Worm (Caenorhabditis elegans) whole organism, L4 larva: ENCODE measurements around the gene pas-6.

Experiments used
- F10B5.3 ChIP-seq: sonication (generic microtip); optimal IDR thresholded peaks from 2 replicates; lab custom pipeline; 2016; ENCODE audit warnings: mild to moderate bottlenecking, missing genetic modification characterization, missing compliant biosample characterization
- F37D6.2 ChIP-seq: sonication (generic microtip); optimal IDR thresholded peaks from 2 replicates; lab custom pipeline; 2016; ENCODE audit warnings: mild to moderate bottlenecking, missing genetic modification characterization, missing compliant biosample characterization
- F44E2.7 ChIP-seq: fragments of 200-800 bp; sonication (Bioruptor generic); IDR thresholded peaks from 2 replicates; pipeline ENCODE4 v2.1.2; 2022; ENCODE audit warnings: missing genetic modification characterization, missing compliant biosample characterization
- F49E8.2 ChIP-seq: sonication (generic microtip); optimal IDR thresholded peaks from 2 replicates; lab custom pipeline; 2016; ENCODE audit warnings: missing compliant biosample characterization, mild to moderate bottlenecking, missing genetic modification characterization, borderline replicate concordance
- T20F7.1 ChIP-seq: fragments of 200-800 bp; sonication (Bioruptor generic); optimal IDR thresholded peaks from 2 replicates; lab custom pipeline; 2018; ENCODE audit warnings: mild to moderate bottlenecking, missing genetic modification characterization, missing compliant biosample characterization
- Y105C5A.15 ChIP-seq: fragments of 200-800 bp; sonication (Bioruptor generic); IDR thresholded peaks from 2 replicates; pipeline ENCODE4 v1.3.6; 2022; ENCODE audit warnings: missing genetic modification characterization, missing compliant biosample characterization
- Y48G9A.11 ChIP-seq: fragments of 200-800 bp; sonication (Bioruptor generic); IDR thresholded peaks from 2 replicates; pipeline ENCODE4 v1.3.6; 2022; ENCODE audit warnings: missing genetic modification reagents, missing genetic modification characterization, missing compliant biosample characterization
- Y75B8A.6 ChIP-seq: fragments of 200-800 bp; sonication (Bioruptor generic); IDR thresholded peaks from 2 replicates; pipeline ENCODE4 v1.3.6; 2022; ENCODE audit warnings: missing genetic modification reagents, missing genetic modification characterization, missing compliant biosample characterization
- ZK337.2 ChIP-seq: fragments of 200-800 bp; sonication (Bioruptor generic); IDR thresholded peaks from 2 replicates; pipeline ENCODE4 v1.3.6; 2022; ENCODE audit warnings: missing genetic modification reagents, missing genetic modification characterization, missing compliant biosample characterization
- aha-1 ChIP-seq: fragments of 150-350 bp; peaks from one replicate; lab custom pipeline; 2014; ENCODE audit warnings: missing biosample characterization, missing genetic modification characterization
- ceh-28 ChIP-seq: fragments of 150-350 bp; optimal IDR thresholded peaks from 2 replicates; lab custom pipeline; 2014; ENCODE audit warnings: missing biosample characterization, missing genetic modification reagents, missing genetic modification characterization
- ceh-62 ChIP-seq: sonication (generic microtip); optimal IDR thresholded peaks from 2 replicates; lab custom pipeline; 2017; ENCODE audit warnings: missing biosample characterization, missing genetic modification characterization
- cey-2 ChIP-seq: sonication (generic microtip); optimal IDR thresholded peaks from 3 replicates; lab custom pipeline; 2017; ENCODE audit warnings: missing genetic modification characterization, mild to moderate bottlenecking, missing compliant biosample characterization, antibody characterized with exemption, borderline replicate concordance; ENCODE audit not compliant: insufficient read depth
- daf-8 ChIP-seq: fragments of 200-800 bp; sonication (Bioruptor generic); IDR thresholded peaks from 2 replicates; pipeline ENCODE4 v1.3.6; 2022; ENCODE audit warnings: missing genetic modification characterization, missing compliant biosample characterization
- dmd-6 ChIP-seq: fragments of 200-800 bp; sonication (Bioruptor generic); IDR thresholded peaks from 2 replicates; pipeline ENCODE4 v1.3.6; 2022; ENCODE audit warnings: missing genetic modification reagents, missing genetic modification characterization, missing compliant biosample characterization
- dpl-1 ChIP-seq: fragments of 150-350 bp; optimal IDR thresholded peaks from 2 replicates; lab custom pipeline; 2014; ENCODE audit warnings: missing biosample characterization, missing genetic modification reagents, missing genetic modification characterization
- dve-1 ChIP-seq: sonication (generic microtip); optimal IDR thresholded peaks from 2 replicates; lab custom pipeline; 2017; ENCODE audit warnings: antibody characterized with exemption, mild to moderate bottlenecking, missing genetic modification characterization, missing compliant biosample characterization; ENCODE audit not compliant: insufficient read depth
- fos-1 ChIP-seq: fragments of 150-350 bp; optimal IDR thresholded peaks from 2 replicates; lab custom pipeline; 2014; ENCODE audit warnings: missing biosample characterization, missing genetic modification characterization
- gei-8 ChIP-seq: fragments of 200-800 bp; sonication (Bioruptor generic); optimal IDR thresholded peaks from 2 replicates; lab custom pipeline; 2018; ENCODE audit warnings: mild to moderate bottlenecking, missing genetic modification characterization, missing compliant biosample characterization
- hif-1 ChIP-seq, 2 experiments: sonication (generic microtip); optimal IDR thresholded peaks; 2 replicates each; lab custom pipeline; 2016 to 2017; ENCODE audit warnings: missing compliant biosample characterization in 2 of 2, missing genetic modification characterization in 2 of 2, missing genetic modification reagents in 2 of 2, missing genotype in 2 of 2, mild to moderate bottlenecking in 1 of 2
- hmg-1.1 ChIP-seq: fragments of 200-800 bp; sonication (Bioruptor generic); IDR thresholded peaks from 2 replicates; pipeline ENCODE4 v1.3.6; 2022; ENCODE audit warnings: missing genetic modification reagents, missing genetic modification characterization, missing compliant biosample characterization
- jun-1 ChIP-seq: fragments of 150-350 bp; optimal IDR thresholded peaks from 2 replicates; lab custom pipeline; 2014; ENCODE audit warnings: missing biosample characterization, missing genetic modification reagents, missing genetic modification characterization
- lin-13 ChIP-seq: fragments of 150-350 bp; optimal IDR thresholded peaks from 2 replicates; lab custom pipeline; 2014; ENCODE audit warnings: missing biosample characterization, missing genetic modification reagents, missing genetic modification characterization
- lin-15B ChIP-seq: fragments of 150-350 bp; sonication (generic microtip); optimal IDR thresholded peaks from 3 replicates; lab custom pipeline; 2014; ENCODE audit warnings: missing biosample characterization, missing genetic modification characterization
- lin-38 ChIP-seq: fragments of 200-800 bp; sonication (Bioruptor generic); IDR thresholded peaks from 2 replicates; pipeline ENCODE4 v1.3.6; 2022; ENCODE audit warnings: missing genetic modification reagents, missing genetic modification characterization, missing compliant biosample characterization
- lin-39 ChIP-seq: fragments of 150-350 bp; optimal IDR thresholded peaks from 2 replicates; lab custom pipeline; 2014; ENCODE audit warnings: missing biosample characterization, missing genetic modification reagents, missing genetic modification characterization
- lir-3 ChIP-seq: sonication (generic microtip); optimal IDR thresholded peaks from 2 replicates; lab custom pipeline; 2016; ENCODE audit warnings: mild to moderate bottlenecking, missing genetic modification characterization, missing compliant biosample characterization
- lsy-2 ChIP-seq, 2 experiments: fragments of 150-350 bp in 1 of 2; sonication (generic microtip) in 1 of 2; optimal IDR thresholded peaks; 2 replicates each; lab custom pipeline; 2014 to 2017; ENCODE audit warnings: missing biosample characterization in 2 of 2, missing genetic modification characterization in 2 of 2
- mdt-29 ChIP-seq: fragments of 200-800 bp; sonication (Bioruptor generic); IDR thresholded peaks from 2 replicates; pipeline ENCODE4 v1.3.6; 2022; ENCODE audit warnings: missing genetic modification reagents, missing genetic modification characterization, missing compliant biosample characterization
- mep-1 ChIP-seq: fragments of 150-350 bp; sonication (generic microtip); optimal IDR thresholded peaks from 3 replicates; lab custom pipeline; 2014; ENCODE audit warnings: missing biosample characterization, missing genetic modification characterization
- mes-2 ChIP-seq: sonication (generic microtip); optimal IDR thresholded peaks from 2 replicates; lab custom pipeline; 2016; ENCODE audit warnings: missing genotype, mild to moderate bottlenecking, missing genetic modification characterization, missing compliant biosample characterization; ENCODE audit not compliant: poor library complexity, severe bottlenecking
- mxl-2 ChIP-seq: fragments of 200-800 bp; sonication (Bioruptor generic); conservative IDR thresholded peaks from 2 replicates; pipeline ENCODE4 v1.3.6; 2022; ENCODE audit warnings: missing genetic modification reagents, missing genetic modification characterization, missing compliant biosample characterization
- nhr-10 ChIP-seq: fragments of 150-350 bp; optimal IDR thresholded peaks from 2 replicates; lab custom pipeline; 2014; ENCODE audit warnings: missing biosample characterization, missing genetic modification characterization
- nhr-102 ChIP-seq: sonication (generic microtip); optimal IDR thresholded peaks from 2 replicates; lab custom pipeline; 2016; ENCODE audit warnings: mild to moderate bottlenecking, missing genetic modification characterization, moderate library complexity, missing compliant biosample characterization
- nhr-111 ChIP-seq: fragments of 200-800 bp; sonication (Bioruptor generic); optimal IDR thresholded peaks from 2 replicates; lab custom pipeline; 2018; ENCODE audit warnings: mild to moderate bottlenecking, missing genetic modification characterization, missing compliant biosample characterization
- nhr-41 ChIP-seq: fragments of 200-800 bp; sonication (Bioruptor generic); IDR thresholded peaks from 2 replicates; pipeline ENCODE4 v1.3.6; 2022; ENCODE audit warnings: missing genetic modification reagents, missing genetic modification characterization, missing compliant biosample characterization
- nhr-42 ChIP-seq: fragments of 200-800 bp; sonication (Bioruptor generic); IDR thresholded peaks from 2 replicates; pipeline ENCODE4 v1.3.6; 2022; ENCODE audit warnings: missing genetic modification characterization, missing compliant biosample characterization
- nhr-76 ChIP-seq: fragments of 150-350 bp; optimal IDR thresholded peaks from 2 replicates; lab custom pipeline; 2014; ENCODE audit warnings: missing biosample characterization, missing genetic modification characterization
- nhr-77 ChIP-seq: fragments of 150-350 bp; optimal IDR thresholded peaks from 2 replicates; lab custom pipeline; 2014; ENCODE audit warnings: missing biosample characterization, missing genetic modification characterization
- pha-4 ChIP-seq, 2 experiments: fragments of 150-350 bp in 1 of 2; fragments of 200-800 bp in 1 of 2; sonication (Bioruptor generic) in 1 of 2; IDR thresholded peaks in 1 of 2; optimal IDR thresholded peaks in 1 of 2; 2 replicates each; pipeline versions ENCODE4 v1.3.6 to Lab custom; 2014 to 2022; ENCODE audit warnings: missing genetic modification characterization in 2 of 2, missing genetic modification reagents in 2 of 2, missing biosample characterization in 1 of 2, missing compliant biosample characterization in 1 of 2
- pqm-1 ChIP-seq: sonication (generic microtip); optimal IDR thresholded peaks from 2 replicates; lab custom pipeline; 2017; ENCODE audit warnings: missing biosample characterization, missing genetic modification characterization
- sdz-12 ChIP-seq: fragments of 200-800 bp; sonication (Bioruptor generic); optimal IDR thresholded peaks from 2 replicates; lab custom pipeline; 2018; ENCODE audit warnings: mild to moderate bottlenecking, missing genetic modification characterization, missing compliant biosample characterization
- set-16 ChIP-seq: fragments of 200-800 bp; sonication (Bioruptor generic); IDR thresholded peaks from 2 replicates; pipeline ENCODE4 v1.3.6; 2022; ENCODE audit warnings: missing genetic modification reagents, missing genetic modification characterization, missing compliant biosample characterization
- skn-1 ChIP-seq: fragments of 150-350 bp; optimal IDR thresholded peaks from 2 replicates; lab custom pipeline; 2014; ENCODE audit warnings: missing biosample characterization, missing genetic modification characterization
- tag-97 ChIP-seq: fragments of 200-800 bp; sonication (Bioruptor generic); IDR thresholded peaks from 2 replicates; pipeline ENCODE4 v1.3.6; 2022; ENCODE audit warnings: missing genetic modification characterization, missing compliant biosample characterization
- unc-39 ChIP-seq: sonication (generic microtip); optimal IDR thresholded peaks from 2 replicates; lab custom pipeline; 2017; ENCODE audit warnings: missing biosample characterization, missing genetic modification characterization
- unc-62 ChIP-seq, 3 experiments: fragments of 150-350 bp in 1 of 3; sonication (generic microtip); optimal IDR thresholded peaks in 2 of 3; peaks in 1 of 3; 1 replicate in 1 of 3; 2 replicates in 2 of 3; lab custom pipeline; 2014 to 2017; ENCODE audit warnings: missing biosample characterization in 3 of 3, missing genetic modification characterization in 3 of 3, missing genetic modification reagents in 3 of 3, missing genotype in 1 of 3
- zfp-2 ChIP-seq: sonication (generic microtip); optimal IDR thresholded peaks from 2 replicates; lab custom pipeline; 2016; ENCODE audit warnings: mild to moderate bottlenecking, missing genetic modification characterization, missing compliant biosample characterization
- zfp-3 ChIP-seq: fragments of 200-800 bp; sonication (Bioruptor generic); conservative IDR thresholded peaks from 2 replicates; pipeline ENCODE4 v1.3.6; 2022; ENCODE audit warnings: missing genetic modification reagents, missing genetic modification characterization, missing compliant biosample characterization
- zip-11 ChIP-seq: fragments of 200-800 bp; sonication (Bioruptor generic); IDR thresholded peaks from 2 replicates; pipeline ENCODE4 v1.3.6; 2022; ENCODE audit warnings: missing genetic modification characterization, missing compliant biosample characterization
- ztf-11 ChIP-seq: fragments of 150-350 bp; optimal IDR thresholded peaks from 2 replicates; lab custom pipeline; 2014; ENCODE audit warnings: missing biosample characterization, missing genetic modification characterization

Gene pas-6

ce11 chrV:5584293-5584776 is at the start of gene pas-6:
pas-6 (minus strand) TSS chrV:5584343.
- TF ChIP-seq ceh-62 (tag; lab: Kevin White, UChicago), result no peak
- no peak for TF ChIP-seq nhr-42 (GFP tag; lab: Robert Waterston, UW)
- TF ChIP-seq Y105C5A.15 (GFP tag; lab: Robert Waterston, UW), result no peak
- TF ChIP-seq lin-15B (tag; lab: Kevin White, UChicago), result no peak
- TF ChIP-seq T20F7.1 (GFP tag; lab: Kevin White, UChicago), result peak; percentile 11
- TF ChIP-seq nhr-76 (tag; lab: Kevin White, UChicago), result no peak
- TF ChIP-seq lir-3, result no peak
- TF ChIP-seq nhr-41 (GFP tag; lab: Robert Waterston, UW), result no peak
- peak; percentile 4 for TF ChIP-seq mep-1 (tag; lab: Kevin White, UChicago)
- no peak for TF ChIP-seq dve-1
- TF ChIP-seq dmd-6 (GFP tag; lab: Robert Waterston, UW), result no peak
- TF ChIP-seq nhr-111 (GFP tag; lab: Kevin White, UChicago), result no peak
- TF ChIP-seq pha-4 (GFP tag; IDR thresholded peaks at IDR 0.05; lab: Robert Waterston, UW), result no peak
- no peak for TF ChIP-seq pha-4 (tag; optimal IDR thresholded peaks at IDR 0.05; lab: Kevin White, UChicago)
- TF ChIP-seq mxl-2, result no peak
- no peak for TF ChIP-seq zfp-2 (tag; lab: Kevin White, UChicago)
- TF ChIP-seq lin-39 (tag; lab: Kevin White, UChicago), result no peak
- peak; percentile 42 for TF ChIP-seq dpl-1 (GFP tag; lab: Kevin White, UChicago)
- peak; percentile 45 for TF ChIP-seq mes-2 (tag; lab: Kevin White, UChicago)
- no peak for TF ChIP-seq tag-97 (GFP tag; lab: Robert Waterston, UW)
- no peak for TF ChIP-seq F49E8.2 (tag; lab: Kevin White, UChicago)
- TF ChIP-seq sdz-12 (GFP tag; lab: Kevin White, UChicago), result no peak
- TF ChIP-seq nhr-102, result no peak
- no peak for TF ChIP-seq F44E2.7 (GFP tag; lab: Robert Waterston, UW)
- TF ChIP-seq zip-11, result no peak
- TF ChIP-seq fos-1, result no peak
- TF ChIP-seq gei-8 (GFP tag; lab: Kevin White, UChicago), result no peak
- TF ChIP-seq Y75B8A.6 (GFP tag; lab: Robert Waterston, UW), result no peak
- no peak for TF ChIP-seq Y48G9A.11 (GFP tag; lab: Robert Waterston, UW)
- no peak for TF ChIP-seq ceh-28
- no peak for TF ChIP-seq daf-8
- no peak for TF ChIP-seq skn-1 (tag; lab: Kevin White, UChicago)
- no peak for TF ChIP-seq zfp-3 (GFP tag; lab: Robert Waterston, UW)
- TF ChIP-seq jun-1, result no peak
- TF ChIP-seq hmg-1.1 (GFP tag; lab: Robert Waterston, UW), result no peak
- TF ChIP-seq nhr-77 (tag; lab: Kevin White, UChicago), result no peak
- no peak for TF ChIP-seq unc-39 (tag; lab: Kevin White, UChicago)
- TF ChIP-seq hif-1 (tag; optimal IDR thresholded peaks at IDR 0.05; lab: Kevin White, UChicago), result no peak
- TF ChIP-seq ztf-11, result no peak
- TF ChIP-seq unc-62 (GFP tag; optimal IDR thresholded peaks at IDR 0.05 in 1 of 2; lab: Kevin White, UChicago), result no peak
- no peak for TF ChIP-seq unc-62 (tag; optimal IDR thresholded peaks at IDR 0.05; lab: Kevin White, UChicago)
- TF ChIP-seq mdt-29, result no peak
- TF ChIP-seq set-16 (GFP tag; lab: Robert Waterston, UW), result no peak
- no peak for TF ChIP-seq pqm-1 (tag; lab: Kevin White, UChicago)
- no peak for TF ChIP-seq F10B5.3 (tag; lab: Kevin White, UChicago)
- TF ChIP-seq cey-2, result no peak
- no peak for TF ChIP-seq ZK337.2
- peak; percentile 53 for TF ChIP-seq lin-38
- TF ChIP-seq lin-13, result no peak
- no peak for TF ChIP-seq aha-1
- no peak for TF ChIP-seq nhr-10
- TF ChIP-seq lsy-2 (tag; optimal IDR thresholded peaks at IDR 0.05; lab: Kevin White, UChicago), result peak; percentile 83 to 98
- no peak for TF ChIP-seq F37D6.2
